Fruit fly (Drosophila melanogaster) ovary, adult (tissue): Measurements from ENCODE around the gene AIMP2.

Source experiments
- CG17801 ChIP-seq: fragments of 200-800 bp; optimal IDR thresholded peaks from 2 replicates; lab custom pipeline; 2019; ENCODE audit warnings: missing biosample characterization, mild to moderate bottlenecking, missing genetic modification characterization, moderate library complexity; ENCODE audit not compliant: partially characterized antibody

The AIMP2 gene

dm6 chr3L:15583504-15583903, at the start of gene AIMP2:
Gene AIMP2 (plus strand): TSS chr3L:15583638.
- TF ChIP-seq CG17801 (GFP tag; lab: Kevin White, UChicago): no peak

dm6 chr3L:15534274-15535227, 48.9 kb upstream of the AIMP2 start:
- TF ChIP-seq CG17801 (GFP tag; lab: Kevin White, UChicago): no peak

dm6 chr3L:15535228-15535598, 48.2 kb upstream of the AIMP2 start, which contains the start of gene CrebA:
Gene CrebA (plus strand): TSS chr3L:15535395.
- TF ChIP-seq CG17801 (GFP tag; lab: Kevin White, UChicago): peak; percentile 1

dm6 chr3L:15535800-15536225, 47.6 kb upstream of the AIMP2 start:
- TF ChIP-seq CG17801 (GFP tag; lab: Kevin White, UChicago): no peak

- no peak for TF ChIP-seq CG17801 (GFP tag; lab: Kevin White, UChicago)
Measured at dm6 chr3L:15536550-15536949, 46.9 kb upstream of the AIMP2 start.

- TF ChIP-seq CG17801 (GFP tag; lab: Kevin White, UChicago): no peak
Measured at dm6 chr3L:15537916-15538581, 45.4 kb upstream of the AIMP2 start.

dm6 chr3L:15538582-15539490, 44.6 kb upstream of the AIMP2 start:
- no peak for TF ChIP-seq CG17801 (GFP tag; lab: Kevin White, UChicago)

- TF ChIP-seq CG17801 (GFP tag; lab: Kevin White, UChicago): peak; percentile 17
Measured at dm6 chr3L:15539903-15540409, 43.5 kb upstream of the AIMP2 start.

- TF ChIP-seq CG17801 (GFP tag; lab: Kevin White, UChicago): no peak
Measured at dm6 chr3L:15540682-15541081, 42.8 kb upstream of the AIMP2 start.

- no peak for TF ChIP-seq CG17801 (GFP tag; lab: Kevin White, UChicago)
Measured at dm6 chr3L:15541281-15541680, 42.2 kb upstream of the AIMP2 start.

- TF ChIP-seq CG17801 (GFP tag; lab: Kevin White, UChicago): peak; percentile 21
Measured at dm6 chr3L:15543049-15543448, 40.4 kb upstream of the AIMP2 start.

- no peak for TF ChIP-seq CG17801 (GFP tag; lab: Kevin White, UChicago)
Measured at dm6 chr3L:15543467-15543866, 40.0 kb upstream of the AIMP2 start.

dm6 chr3L:15544455-15545415, 38.7 kb upstream of the AIMP2 start:
- no peak for TF ChIP-seq CG17801 (GFP tag; lab: Kevin White, UChicago)
